Worm (Caenorhabditis elegans) whole organism, midembryonic: ENCODE results near the gene ZK1248.19.

Experiments
- T22C8.4 ChIP-seq: fragments of 200-800 bp; sonication (Bioruptor generic); IDR thresholded peaks from 2 replicates; pipeline ENCODE4 v1.3.6; 2022; ENCODE audit warnings: missing genetic modification characterization, missing compliant biosample characterization
- med-1 ChIP-seq: sonication (generic microtip); optimal IDR thresholded peaks from 2 replicates; lab custom pipeline; 2017; ENCODE audit warnings: missing genetic modification characterization, mild to moderate bottlenecking, missing compliant biosample characterization, antibody characterized with exemption, missing genetic modification reagents; ENCODE audit not compliant: insufficient read depth
- ref-1 ChIP-seq: fragments of 200-800 bp; sonication (Bioruptor generic); conservative IDR thresholded peaks from 2 replicates; pipeline ENCODE4 v1.3.6; 2022; ENCODE audit warnings: missing genetic modification reagents, missing genetic modification characterization, missing compliant biosample characterization
- tab-1 ChIP-seq: fragments of 200-800 bp; sonication (Bioruptor generic); IDR thresholded peaks from 2 replicates; pipeline ENCODE4 v1.3.6; 2022; ENCODE audit warnings: missing genetic modification characterization, missing compliant biosample characterization
- ztf-29 ChIP-seq: fragments of 200-800 bp; sonication (Bioruptor generic); IDR thresholded peaks from 2 replicates; pipeline ENCODE4 v1.3.6; 2022; ENCODE audit warnings: missing genetic modification reagents, missing genetic modification characterization, missing compliant biosample characterization

DNA sequence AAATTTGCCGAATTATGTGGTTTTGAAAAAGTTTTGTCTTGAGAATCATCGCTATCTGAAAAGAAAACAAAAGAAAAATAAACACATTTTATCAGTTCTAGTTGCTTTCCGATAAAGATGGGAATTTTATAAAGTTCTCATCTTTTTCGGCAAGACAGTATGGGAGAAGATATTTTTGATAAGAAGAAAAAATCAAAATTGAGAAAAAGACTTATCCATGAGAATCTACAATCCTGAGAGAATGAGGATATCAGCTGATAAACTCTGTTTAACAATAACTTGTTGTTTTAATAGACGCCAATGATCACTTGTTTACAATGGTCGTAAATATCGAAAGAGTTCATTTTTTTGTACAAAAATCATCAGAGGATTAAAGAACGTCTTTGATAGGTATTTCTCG, 36.8 kb upstream of the ZK1248.19 start, which contains the start of gene F55C12.6:
- TF ChIP-seq T22C8.4 = no peak
- no peak for TF ChIP-seq tab-1
- TF ChIP-seq ref-1 (GFP tag; lab: Robert Waterston, UW) = no peak
- TF ChIP-seq ztf-29 (GFP tag; lab: Robert Waterston, UW) = no peak
- TF ChIP-seq med-1 (GFP tag; lab: Kevin White, UChicago) = no peak
